Fruit fly (Drosophila melanogaster): ENCODE data around the gene CG8188.

The CG8188 gene

dm6 chrX:17702738-17703570 lies at the start of gene CG8188, which contains the start of gene par-6:
Gene CG8188 (minus strand): TSS chrX:17703024.
Gene par-6 (plus strand): TSS chrX:17703352.
- TF ChIP-seq CG8478 (optimal IDR thresholded peaks at IDR 0.05) = no peak

- TF ChIP-seq CG8478 (optimal IDR thresholded peaks at IDR 0.05) (no peak), CTCF (optimal IDR thresholded peaks at IDR 0.05) (peak; percentile 97)
These were observed 48.8 kb upstream of the CG8188 start for dm6 chrX:17751658-17752057.

- TF ChIP-seq CG8478 (optimal IDR thresholded peaks at IDR 0.05) = no peak
These were observed 43.0 kb upstream of the CG8188 start for dm6 chrX:17745705-17746416.

dm6 chrX:17743598-17743997 lies 40.8 kb upstream of the CG8188 start:
- TF ChIP-seq CTCF (optimal IDR thresholded peaks at IDR 0.05) = no peak
- TF ChIP-seq CG8478 (optimal IDR thresholded peaks at IDR 0.05) = no peak

- TF ChIP-seq CG8478 (optimal IDR thresholded peaks at IDR 0.05) = no peak
- TF ChIP-seq CTCF (optimal IDR thresholded peaks at IDR 0.05) = no peak
These were observed 40.0 kb upstream of the CG8188 start for dm6 chrX:17742592-17743364.

- TF ChIP-seq CG8478 (optimal IDR thresholded peaks at IDR 0.05) (no peak), CTCF (optimal IDR thresholded peaks at IDR 0.05) (no peak)
These were observed 39.1 kb upstream of the CG8188 start for dm6 chrX:17741864-17742297.

dm6 chrX:17741019-17741863 lies 38.4 kb upstream of the CG8188 start:
- TF ChIP-seq CG8478 (optimal IDR thresholded peaks at IDR 0.05) (no peak), CTCF (optimal IDR thresholded peaks at IDR 0.05) (no peak)

- TF ChIP-seq CG8478 (optimal IDR thresholded peaks at IDR 0.05) (no peak), CTCF (optimal IDR thresholded peaks at IDR 0.05) (no peak)
These were observed 37.1 kb upstream of the CG8188 start for dm6 chrX:17739974-17740373.

dm6 chrX:17738989-17739388 lies 36.2 kb upstream of the CG8188 start:
- TF ChIP-seq CTCF (optimal IDR thresholded peaks at IDR 0.05) = no peak
- TF ChIP-seq CG8478 (optimal IDR thresholded peaks at IDR 0.05) = no peak

- TF ChIP-seq CG8478 (optimal IDR thresholded peaks at IDR 0.05) (no peak), CTCF (optimal IDR thresholded peaks at IDR 0.05) (no peak)
These were observed 35.6 kb upstream of the CG8188 start for dm6 chrX:17738474-17738838.

- TF ChIP-seq CTCF (optimal IDR thresholded peaks at IDR 0.05) (peak; percentile 37 to 42), CG8478 (optimal IDR thresholded peaks at IDR 0.05) (no peak)
These were observed 35.1 kb upstream of the CG8188 start for dm6 chrX:17737812-17738473.

dm6 chrX:17737024-17737685 lies 34.3 kb upstream of the CG8188 start:
- peak; percentile 77 to 79 for TF ChIP-seq CTCF (optimal IDR thresholded peaks at IDR 0.05)
- no peak for TF ChIP-seq CG8478 (optimal IDR thresholded peaks at IDR 0.05)

- no peak for TF ChIP-seq CTCF (optimal IDR thresholded peaks at IDR 0.05)
- no peak for TF ChIP-seq CG8478 (optimal IDR thresholded peaks at IDR 0.05)
These were observed 33.4 kb upstream of the CG8188 start for dm6 chrX:17736101-17736728.

Data from S2 (cell line).